Worm (Caenorhabditis elegans) whole organism, late embryonic: ENCODE results near the gene ZK6.8.
A peak's percentile ranks its signal among the peaks of the same experiment; 100 is the strongest.

Experiments
- F13H6.1 ChIP-seq: sonication (generic microtip); optimal IDR thresholded peaks from 2 replicates; lab custom pipeline; 2016; ENCODE audit warnings: missing genetic modification characterization, missing compliant biosample characterization
- K09A11.1 ChIP-seq: sonication (generic microtip); optimal IDR thresholded peaks from 2 replicates; lab custom pipeline; 2017; ENCODE audit warnings: antibody characterized with exemption, mild to moderate bottlenecking, missing genetic modification characterization, missing compliant biosample characterization; ENCODE audit not compliant: insufficient read depth
- T23F11.4 ChIP-seq: fragments of 200-800 bp; sonication (Bioruptor generic); optimal IDR thresholded peaks from 2 replicates; lab custom pipeline; 2018; ENCODE audit warnings: mild to moderate bottlenecking, missing genetic modification characterization, missing compliant biosample characterization
- Y22D7AL.16 ChIP-seq: sonication (generic microtip); optimal IDR thresholded peaks from 2 replicates; lab custom pipeline; 2016; ENCODE audit warnings: missing genetic modification characterization, missing compliant biosample characterization
- ama-1 ChIP-seq: fragments of 150-350 bp; optimal IDR thresholded peaks from 2 replicates; lab custom pipeline; 2014
- ceh-14 ChIP-seq: sonication (generic microtip); optimal IDR thresholded peaks from 2 replicates; lab custom pipeline; 2016; ENCODE audit warnings: missing genotype, missing genetic modification characterization, missing compliant biosample characterization
- ceh-19 ChIP-seq: fragments of 200-800 bp; sonication (Bioruptor generic); optimal IDR thresholded peaks from 2 replicates; lab custom pipeline; 2018; ENCODE audit warnings: mild to moderate bottlenecking, missing genetic modification characterization, missing compliant biosample characterization
- ceh-2 ChIP-seq: sonication (generic microtip); optimal IDR thresholded peaks from 2 replicates; lab custom pipeline; 2016; ENCODE audit warnings: missing genotype, missing genetic modification characterization, missing compliant biosample characterization
- ceh-30 ChIP-seq: fragments of 150-350 bp; optimal IDR thresholded peaks from 2 replicates; lab custom pipeline; 2014; ENCODE audit warnings: missing biosample characterization, missing genetic modification characterization
- ceh-31 ChIP-seq: sonication (generic microtip); optimal IDR thresholded peaks from 2 replicates; lab custom pipeline; 2016; ENCODE audit warnings: missing genetic modification characterization, missing compliant biosample characterization
- ceh-45 ChIP-seq: fragments of 200-800 bp; sonication (Bioruptor generic); IDR thresholded peaks from 2 replicates; pipeline ENCODE4 v1.3.6; 2022; ENCODE audit warnings: missing genetic modification reagents, missing genetic modification characterization, missing compliant biosample characterization
- ceh-6 ChIP-seq: fragments of 200-800 bp; sonication (Bioruptor generic); optimal IDR thresholded peaks from 2 replicates; lab custom pipeline; 2018; ENCODE audit warnings: mild to moderate bottlenecking, missing genetic modification characterization, missing compliant biosample characterization
- che-1 ChIP-seq: sonication (generic microtip); optimal IDR thresholded peaks from 2 replicates; lab custom pipeline; 2016; ENCODE audit warnings: mild to moderate bottlenecking, missing genetic modification characterization, missing compliant biosample characterization
- dve-1 ChIP-seq: sonication (generic microtip); optimal IDR thresholded peaks from 2 replicates; lab custom pipeline; 2017; ENCODE audit warnings: antibody characterized with exemption, mild to moderate bottlenecking, missing genetic modification characterization, missing compliant biosample characterization
- elt-2 ChIP-seq: sonication (generic microtip); optimal IDR thresholded peaks from 2 replicates; lab custom pipeline; 2016; ENCODE audit warnings: missing genetic modification reagents, missing genetic modification characterization, missing compliant biosample characterization
- fkh-10 ChIP-seq: fragments of 150-350 bp; optimal IDR thresholded peaks from 2 replicates; lab custom pipeline; 2014; ENCODE audit warnings: missing biosample characterization, missing genetic modification reagents, missing genetic modification characterization
- hlh-13 ChIP-seq: fragments of 200-800 bp; sonication (Bioruptor generic); optimal IDR thresholded peaks from 2 replicates; lab custom pipeline; 2018; ENCODE audit warnings: mild to moderate bottlenecking, missing genetic modification characterization, missing compliant biosample characterization
- hlh-15 ChIP-seq: sonication (generic microtip); optimal IDR thresholded peaks from 2 replicates; lab custom pipeline; 2016; ENCODE audit warnings: missing genetic modification characterization, missing compliant biosample characterization
- hlh-30 ChIP-seq: sonication (generic microtip); optimal IDR thresholded peaks from 2 replicates; lab custom pipeline; 2017; ENCODE audit warnings: antibody characterized with exemption, missing genetic modification characterization, missing compliant biosample characterization; ENCODE audit not compliant: insufficient read depth
- hlh-8 ChIP-seq: sonication (generic microtip); optimal IDR thresholded peaks from 2 replicates; lab custom pipeline; 2016; ENCODE audit warnings: missing genotype, missing genetic modification characterization, missing compliant biosample characterization
- madf-2 ChIP-seq: sonication (generic microtip); optimal IDR thresholded peaks from 2 replicates; lab custom pipeline; 2017; ENCODE audit warnings: missing genetic modification characterization, missing compliant biosample characterization
- mec-3 ChIP-seq: sonication (generic microtip); optimal IDR thresholded peaks from 2 replicates; lab custom pipeline; 2016; ENCODE audit warnings: borderline replicate concordance, missing genetic modification characterization, missing compliant biosample characterization
- nfya-1 ChIP-seq: sonication (generic microtip); optimal IDR thresholded peaks from 2 replicates; lab custom pipeline; 2017; ENCODE audit warnings: missing genetic modification characterization, mild to moderate bottlenecking, missing compliant biosample characterization, antibody characterized with exemption, moderate library complexity
- nhr-232 ChIP-seq: sonication (generic microtip); optimal IDR thresholded peaks from 2 replicates; lab custom pipeline; 2016; ENCODE audit warnings: missing genetic modification characterization, missing compliant biosample characterization
- pha-2 ChIP-seq: sonication (generic microtip); optimal IDR thresholded peaks from 2 replicates; lab custom pipeline; 2017; ENCODE audit warnings: mild to moderate bottlenecking, missing genetic modification characterization, missing compliant biosample characterization
- pha-4 ChIP-seq: fragments of 150-350 bp; optimal IDR thresholded peaks from 2 replicates; lab custom pipeline; 2018; ENCODE audit warnings: missing biosample characterization, missing genetic modification reagents, missing genetic modification characterization
- pros-1 ChIP-seq: fragments of 150-350 bp; optimal IDR thresholded peaks from 2 replicates; lab custom pipeline; 2014; ENCODE audit warnings: missing biosample characterization, missing genetic modification reagents, missing genetic modification characterization
- rnt-1 ChIP-seq: sonication (generic microtip); optimal IDR thresholded peaks from 2 replicates; lab custom pipeline; 2016; ENCODE audit warnings: missing genetic modification characterization, missing compliant biosample characterization
- sox-2 ChIP-seq: fragments of 200-800 bp; sonication (Bioruptor generic); IDR thresholded peaks from 2 replicates; pipeline ENCODE4 v1.3.6; 2022; ENCODE audit warnings: missing genetic modification reagents, missing genetic modification characterization, missing compliant biosample characterization
- tbx-7 ChIP-seq: sonication (generic microtip); optimal IDR thresholded peaks from 2 replicates; lab custom pipeline; 2016; ENCODE audit warnings: missing genotype, missing genetic modification characterization, missing compliant biosample characterization
- ttx-3 ChIP-seq: sonication (generic microtip); optimal IDR thresholded peaks from 2 replicates; lab custom pipeline; 2016; ENCODE audit warnings: missing genetic modification reagents, missing genetic modification characterization, missing compliant biosample characterization
- unc-3 ChIP-seq, 2 experiments: fragments of 200-800 bp in 1 of 2; sonication (Bioruptor generic) in 1 of 2; sonication (generic microtip) in 1 of 2; conservative IDR thresholded peaks in 1 of 2; optimal IDR thresholded peaks in 1 of 2; 2 replicates each; pipeline versions ENCODE4 v1.3.6 to Lab custom; 2016 to 2022; ENCODE audit warnings: missing compliant biosample characterization in 2 of 2, missing genetic modification characterization in 2 of 2, missing genetic modification reagents in 1 of 2
- unc-42 ChIP-seq: sonication (generic microtip); optimal IDR thresholded peaks from 2 replicates; lab custom pipeline; 2016; ENCODE audit warnings: missing genotype, missing genetic modification characterization, missing compliant biosample characterization
- unc-55 ChIP-seq: sonication (generic microtip); optimal IDR thresholded peaks from 2 replicates; lab custom pipeline; 2017; ENCODE audit warnings: missing biosample characterization, missing genetic modification reagents, missing genetic modification characterization
- unc-86 ChIP-seq: sonication (generic microtip); optimal IDR thresholded peaks from 2 replicates; lab custom pipeline; 2016; ENCODE audit warnings: missing genetic modification characterization, missing compliant biosample characterization
- zip-5 ChIP-seq: sonication (generic microtip); optimal IDR thresholded peaks from 2 replicates; lab custom pipeline; 2016; ENCODE audit warnings: missing genetic modification characterization, missing compliant biosample characterization
- ztf-16 ChIP-seq: sonication (generic microtip); optimal IDR thresholded peaks from 2 replicates; lab custom pipeline; 2017; ENCODE audit warnings: missing genetic modification characterization, missing compliant biosample characterization

ZK6.8 gene

ce11 chrV:373192-373591, 8.5 kb upstream of the ZK6.8 start:
- TF ChIP-seq madf-2 (tag; lab: Kevin White, UChicago) (no peak), fkh-10 (GFP tag; lab: Kevin White, UChicago) (no peak), Y22D7AL.16 (tag; lab: Kevin White, UChicago) (no peak), pha-4 (tag; lab: Kevin White, UChicago) (no peak), unc-42 (tag; lab: Kevin White, UChicago) (no peak), hlh-30 (tag; lab: Kevin White, UChicago) (no peak), ceh-6 (GFP tag; lab: Kevin White, UChicago) (no peak), hlh-13 (GFP tag; lab: Kevin White, UChicago) (no peak), ceh-2 (no peak), pha-2 (tag; lab: Kevin White, UChicago) (no peak)
- TF ChIP-seq, all 69 proteins: peak for 0

ce11 chrV:376790-377189, 4.9 kb upstream of the ZK6.8 start:
- TF ChIP-seq elt-2 (tag; lab: Kevin White, UChicago), result peak; percentile 33
- TF ChIP-seq rnt-1 (tag; lab: Kevin White, UChicago), result no peak
- TF ChIP-seq, all 69 proteins: peak for 1

- TF ChIP-seq unc-55, result no peak
- no peak for TF ChIP-seq che-1
- TF ChIP-seq ceh-31 (tag; lab: Kevin White, UChicago), result no peak
- TF ChIP-seq mec-3, result no peak
- TF ChIP-seq T23F11.4, result no peak
- TF ChIP-seq hlh-15 (tag; lab: Kevin White, UChicago), result no peak
- TF ChIP-seq ceh-19 (GFP tag; lab: Kevin White, UChicago), result no peak
Measured at ce11 chrV:378231-378630, 3.5 kb upstream of the ZK6.8 start.

- TF ChIP-seq zip-5 (tag; lab: Kevin White, UChicago), result no peak
- TF ChIP-seq tbx-7 (tag; lab: Kevin White, UChicago), result no peak
- no peak for TF ChIP-seq ceh-45 (GFP tag; lab: Robert Waterston, UW)
- TF ChIP-seq nfya-1, result no peak
Measured at ce11 chrV:380186-380585, 1.5 kb upstream of the ZK6.8 start, which contains the start of gene mltn-8. Gene mltn-8, minus strand, starts transcription at chrV:380286.

ce11 chrV:384511-384910, 2.8 kb downstream of the ZK6.8 start:
- no peak for TF ChIP-seq hlh-15 (tag; lab: Kevin White, UChicago)
- TF ChIP-seq nhr-232, result no peak
- TF ChIP-seq ttx-3 (tag; lab: Kevin White, UChicago), result no peak
- no peak for TF ChIP-seq sox-2 (GFP tag; lab: Robert Waterston, UW)
- no peak for TF ChIP-seq tbx-7 (tag; lab: Kevin White, UChicago)
- no peak for TF ChIP-seq F13H6.1
- no peak for TF ChIP-seq ceh-14 (tag; lab: Kevin White, UChicago)
- no peak for TF ChIP-seq dve-1 (tag; lab: Kevin White, UChicago)
- TF ChIP-seq unc-86 (tag; lab: Kevin White, UChicago), result no peak
- no peak for TF ChIP-seq K09A11.1 (tag; lab: Kevin White, UChicago)
- no peak for TF ChIP-seq madf-2 (tag; lab: Kevin White, UChicago)
- TF ChIP-seq hlh-8, result no peak
- no peak for TF ChIP-seq unc-3 (GFP tag; conservative IDR thresholded peaks at IDR 0.05; lab: Robert Waterston, UW)
- no peak for TF ChIP-seq unc-3 (tag; optimal IDR thresholded peaks at IDR 0.05; lab: Kevin White, UChicago)
- no peak for TF ChIP-seq ztf-16 (tag; lab: Kevin White, UChicago)
- TF ChIP-seq ceh-19 (GFP tag; lab: Kevin White, UChicago), result no peak
- no peak for TF ChIP-seq mec-3
- TF ChIP-seq ceh-30 (tag; lab: Kevin White, UChicago), result no peak
- TF ChIP-seq pros-1 (tag; lab: Kevin White, UChicago), result no peak
- no peak for TF ChIP-seq ama-1
